Worm (Caenorhabditis elegans) whole organism, L4 larva: Measurements from ENCODE around the gene dyc-1.

Experiments used
- tra-1 ChIP-seq: fragments of 200-800 bp; sonication (Bioruptor generic); IDR thresholded peaks from 2 replicates; pipeline ENCODE4 v1.3.6; 2022; ENCODE audit warnings: missing genetic modification reagents, missing genetic modification characterization, missing compliant biosample characterization
- zag-1 ChIP-seq: fragments of 150-350 bp; optimal IDR thresholded peaks from 2 replicates; lab custom pipeline; 2014; ENCODE audit warnings: missing biosample characterization, missing genetic modification characterization

DNA sequence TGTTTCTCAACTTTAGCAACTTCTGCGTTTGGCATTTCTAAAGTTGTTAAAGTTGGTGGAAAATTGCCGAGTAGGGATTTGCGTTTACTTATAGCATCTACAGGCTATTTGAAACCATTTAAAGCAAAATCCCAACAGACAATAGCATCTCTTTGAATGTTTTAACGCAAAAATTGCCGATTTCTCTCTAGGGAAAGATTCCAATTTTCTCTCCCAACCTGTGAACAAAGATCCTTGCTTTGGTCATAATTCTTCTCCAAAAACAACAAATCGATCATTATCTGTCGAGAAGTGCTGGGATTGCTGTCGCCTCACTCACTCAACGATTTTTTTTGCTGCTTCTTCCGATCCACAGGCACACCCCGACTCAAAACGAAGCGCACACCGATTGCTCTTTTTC is 4.4 kb downstream of the dyc-1 start:
- TF ChIP-seq tra-1 (GFP tag; lab: Robert Waterston, UW) = no peak
- no peak for TF ChIP-seq zag-1
